Worm (Caenorhabditis elegans) whole organism, mixed stage, embryonic: ENCODE results near the gene C17H12.11.

Experiments used
- blmp-1 ChIP-seq: fragments of 150-350 bp; optimal IDR thresholded peaks from 2 replicates; lab custom pipeline; 2014; ENCODE audit warnings: missing biosample characterization, missing genetic modification characterization
- drap-1 ChIP-seq: fragments of 200-800 bp; sonication (Bioruptor generic); optimal IDR thresholded peaks from 3 replicates; lab custom pipeline; 2018; ENCODE audit warnings: mild to moderate bottlenecking, missing genetic modification characterization, missing compliant biosample characterization
- elt-3 ChIP-seq: fragments of 150-350 bp; optimal IDR thresholded peaks from 2 replicates; lab custom pipeline; 2014; ENCODE audit warnings: missing biosample characterization, missing genetic modification characterization
- ham-2 ChIP-seq: fragments of 200-800 bp; sonication (Bioruptor generic); optimal IDR thresholded peaks from 2 replicates; lab custom pipeline; 2018; ENCODE audit warnings: mild to moderate bottlenecking, missing genetic modification characterization, missing compliant biosample characterization
- hlh-1 ChIP-seq: fragments of 150-350 bp; optimal IDR thresholded peaks from 2 replicates; lab custom pipeline; 2014; ENCODE audit warnings: missing biosample characterization, missing genetic modification reagents, missing genetic modification characterization
- lsy-2 ChIP-seq: fragments of 150-350 bp; optimal IDR thresholded peaks from 2 replicates; lab custom pipeline; 2014; ENCODE audit warnings: missing biosample characterization, missing genetic modification characterization
- mab-5 ChIP-seq: fragments of 150-350 bp; optimal IDR thresholded peaks from 2 replicates; lab custom pipeline; 2014; ENCODE audit warnings: missing biosample characterization, missing genetic modification characterization
- sptf-1 ChIP-seq: sonication (generic microtip); optimal IDR thresholded peaks from 2 replicates; lab custom pipeline; 2017; ENCODE audit warnings: mild to moderate bottlenecking, missing genetic modification characterization, moderate library complexity, missing compliant biosample characterization
- unc-62 ChIP-seq: fragments of 150-350 bp; optimal IDR thresholded peaks from 2 replicates; lab custom pipeline; 2014; ENCODE audit warnings: missing biosample characterization, missing genetic modification reagents, missing genetic modification characterization

ce11 chrIV:6836769-6837168, 34.6 kb downstream of the C17H12.11 start:
- no peak for TF ChIP-seq blmp-1
- TF ChIP-seq elt-3 (tag; lab: Kevin White, UChicago), result no peak
- no peak for TF ChIP-seq unc-62
- TF ChIP-seq hlh-1 (tag; lab: Kevin White, UChicago), result no peak
- TF ChIP-seq lsy-2 (tag; lab: Kevin White, UChicago), result no peak
- TF ChIP-seq mab-5 (tag; lab: Kevin White, UChicago), result no peak
- TF ChIP-seq drap-1 (GFP tag; lab: Kevin White, UChicago), result no peak
- TF ChIP-seq ham-2, result no peak
- no peak for TF ChIP-seq sptf-1
